Worm (Caenorhabditis elegans) whole organism, L2 larva: ENCODE data around the gene pqn-92.

ENCODE experiments used
- C34F6.9 ChIP-seq: fragments of 150-350 bp; optimal IDR thresholded peaks from 2 replicates; lab custom pipeline; 2014; ENCODE audit warnings: missing biosample characterization, missing genetic modification characterization
- R02D3.7 ChIP-seq: fragments of 150-350 bp; optimal IDR thresholded peaks from 2 replicates; lab custom pipeline; 2014; ENCODE audit warnings: missing biosample characterization, missing genetic modification characterization
- aly-2 ChIP-seq: fragments of 150-350 bp; optimal IDR thresholded peaks from 2 replicates; lab custom pipeline; 2014; ENCODE audit warnings: missing biosample characterization, missing genetic modification characterization
- blmp-1 ChIP-seq: sonication (generic microtip); optimal IDR thresholded peaks from 2 replicates; lab custom pipeline; 2017; ENCODE audit warnings: missing genetic modification characterization, mild to moderate bottlenecking, missing compliant biosample characterization, antibody characterized with exemption, moderate library complexity; ENCODE audit not compliant: insufficient read depth
- ceh-82 ChIP-seq: fragments of 150-350 bp; optimal IDR thresholded peaks from 2 replicates; lab custom pipeline; 2014; ENCODE audit warnings: missing biosample characterization, missing genetic modification characterization
- dmd-4 ChIP-seq: sonication (generic microtip); optimal IDR thresholded peaks from 2 replicates; lab custom pipeline; 2017; ENCODE audit warnings: missing biosample characterization, missing genetic modification characterization
- egl-27 ChIP-seq: sonication (generic microtip); optimal IDR thresholded peaks from 3 replicates; lab custom pipeline; 2017; ENCODE audit warnings: missing biosample characterization, missing genetic modification reagents, missing genetic modification characterization
- elt-1 ChIP-seq: fragments of 150-350 bp; optimal IDR thresholded peaks from 2 replicates; lab custom pipeline; 2014; ENCODE audit warnings: missing biosample characterization, missing genetic modification characterization
- elt-3 ChIP-seq: sonication (generic microtip); optimal IDR thresholded peaks from 2 replicates; lab custom pipeline; 2017; ENCODE audit warnings: missing biosample characterization, missing genetic modification characterization
- fos-1 ChIP-seq: fragments of 150-350 bp; optimal IDR thresholded peaks from 2 replicates; lab custom pipeline; 2014; ENCODE audit warnings: missing biosample characterization, missing genetic modification characterization
- gmeb-1 ChIP-seq: fragments of 150-350 bp; optimal IDR thresholded peaks from 2 replicates; lab custom pipeline; 2014; ENCODE audit warnings: missing biosample characterization, missing genetic modification characterization
- lin-11 ChIP-seq: fragments of 150-350 bp; sonication (generic microtip); optimal IDR thresholded peaks from 2 replicates; lab custom pipeline; 2014; ENCODE audit warnings: missing biosample characterization, missing genetic modification characterization, inconsistent platforms, mixed read lengths
- lin-13 ChIP-seq: fragments of 150-350 bp; optimal IDR thresholded peaks from 2 replicates; lab custom pipeline; 2014; ENCODE audit warnings: missing biosample characterization, missing genetic modification reagents, missing genetic modification characterization
- lin-39 ChIP-seq: fragments of 150-350 bp; optimal IDR thresholded peaks from 2 replicates; lab custom pipeline; 2014; ENCODE audit warnings: missing biosample characterization, missing genetic modification reagents, missing genetic modification characterization
- lsy-2 ChIP-seq, 2 experiments: fragments of 150-350 bp in 1 of 2; sonication (generic microtip) in 1 of 2; optimal IDR thresholded peaks; 2 replicates each; lab custom pipeline; 2014 to 2017; ENCODE audit warnings: missing biosample characterization in 2 of 2, missing genetic modification characterization in 2 of 2
- mbf-1 ChIP-seq: sonication (generic microtip); optimal IDR thresholded peaks from 2 replicates; lab custom pipeline; 2017; ENCODE audit warnings: missing biosample characterization, missing genetic modification characterization
- mdl-1 ChIP-seq, 2 experiments: fragments of 150-350 bp in 1 of 2; sonication (generic microtip) in 1 of 2; optimal IDR thresholded peaks; 2 replicates each; lab custom pipeline; 2017; ENCODE audit warnings: missing biosample characterization in 2 of 2, missing genetic modification characterization in 2 of 2
- nhr-10 ChIP-seq: sonication (generic microtip); optimal IDR thresholded peaks from 2 replicates; lab custom pipeline; 2017; ENCODE audit warnings: missing biosample characterization, missing genetic modification characterization
- nhr-12 ChIP-seq: fragments of 150-350 bp; optimal IDR thresholded peaks from 2 replicates; lab custom pipeline; 2014; ENCODE audit warnings: missing biosample characterization, missing genetic modification characterization
- nhr-129 ChIP-seq: fragments of 150-350 bp; optimal IDR thresholded peaks from 2 replicates; lab custom pipeline; 2014; ENCODE audit warnings: missing biosample characterization, missing genetic modification characterization
- nhr-23 ChIP-seq: fragments of 150-350 bp; optimal IDR thresholded peaks from 2 replicates; lab custom pipeline; 2014; ENCODE audit warnings: missing biosample characterization, missing genetic modification reagents, missing genetic modification characterization
- nhr-25 ChIP-seq: fragments of 150-350 bp; sonication (generic microtip); optimal IDR thresholded peaks from 3 replicates; lab custom pipeline; 2014; ENCODE audit warnings: missing biosample characterization, missing genetic modification characterization
- nhr-6 ChIP-seq: fragments of 150-350 bp; optimal IDR thresholded peaks from 2 replicates; lab custom pipeline; 2014; ENCODE audit warnings: missing biosample characterization, missing genetic modification characterization
- nhr-77 ChIP-seq: fragments of 150-350 bp; optimal IDR thresholded peaks from 2 replicates; lab custom pipeline; 2014; ENCODE audit warnings: missing biosample characterization, missing genetic modification characterization
- peb-1 ChIP-seq: fragments of 150-350 bp; optimal IDR thresholded peaks from 2 replicates; lab custom pipeline; 2014; ENCODE audit warnings: missing biosample characterization, missing genetic modification characterization
- skn-1 ChIP-seq: sonication (generic microtip); optimal IDR thresholded peaks from 2 replicates; lab custom pipeline; 2017; ENCODE audit warnings: missing biosample characterization, missing genetic modification characterization
- sma-9 ChIP-seq, 2 experiments: fragments of 150-350 bp in 1 of 2; sonication (generic microtip) in 1 of 2; optimal IDR thresholded peaks; 2 replicates each; lab custom pipeline; 2014 to 2016; ENCODE audit warnings: missing genetic modification characterization in 2 of 2, mild to moderate bottlenecking in 1 of 2, missing biosample characterization in 1 of 2, missing compliant biosample characterization in 1 of 2, missing genetic modification reagents in 1 of 2, moderate library complexity in 1 of 2
- snpc-4 ChIP-seq: fragments of 150-350 bp; optimal IDR thresholded peaks from 2 replicates; lab custom pipeline; 2014; ENCODE audit warnings: missing biosample characterization, missing genetic modification characterization
- unc-39 ChIP-seq: fragments of 150-350 bp; optimal IDR thresholded peaks from 2 replicates; lab custom pipeline; 2014; ENCODE audit warnings: missing biosample characterization, missing genetic modification characterization
- unc-55 ChIP-seq: fragments of 150-350 bp; sonication (generic microtip); optimal IDR thresholded peaks from 3 replicates; lab custom pipeline; 2014; ENCODE audit warnings: missing biosample characterization, missing genetic modification reagents, missing genetic modification characterization
- unc-62 ChIP-seq: fragments of 150-350 bp; optimal IDR thresholded peaks from 2 replicates; lab custom pipeline; 2014; ENCODE audit warnings: missing biosample characterization, missing genetic modification reagents, missing genetic modification characterization
- ztf-1 ChIP-seq: fragments of 200-800 bp; sonication (Bioruptor generic); conservative IDR thresholded peaks from 2 replicates; pipeline ENCODE4 v1.3.6; 2022; ENCODE audit warnings: missing genetic modification characterization, missing compliant biosample characterization

The pqn-92 gene

DNA sequence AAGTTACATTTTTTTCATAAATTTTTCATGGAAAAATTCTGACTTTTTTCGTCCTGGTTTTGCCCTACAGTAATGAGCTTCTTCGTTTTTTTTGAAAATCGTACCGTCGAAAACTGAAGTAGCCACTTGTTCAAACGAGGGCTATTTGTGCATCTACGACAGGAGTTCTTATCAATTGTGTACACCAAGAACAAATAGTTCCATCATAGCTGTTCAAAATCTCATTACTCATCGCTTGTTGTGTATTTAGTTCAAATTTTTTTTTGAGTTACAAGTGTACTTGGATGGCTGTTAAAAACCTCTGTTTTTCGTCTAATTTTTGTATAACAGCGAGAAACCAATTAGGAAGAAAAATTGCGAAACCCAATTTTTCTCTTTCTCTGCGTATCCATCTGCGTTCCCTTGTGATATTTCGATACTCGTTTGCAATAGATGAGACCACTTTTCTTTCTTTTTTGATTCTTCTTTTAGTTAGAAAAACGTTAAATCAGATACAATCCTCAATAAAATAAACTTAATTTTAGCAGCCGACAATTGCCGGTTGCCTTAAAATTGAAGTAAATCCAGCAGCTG, 2.7 kb upstream of the pqn-92 start:
- peak; percentile 2 for TF ChIP-seq snpc-4 (tag; lab: Kevin White, UChicago)
- TF ChIP-seq blmp-1 (tag; lab: Kevin White, UChicago), result no peak
- TF ChIP-seq nhr-6 (tag; lab: Kevin White, UChicago), result no peak
- no peak for TF ChIP-seq mbf-1
- TF ChIP-seq unc-39 (tag; lab: Kevin White, UChicago), result no peak
- no peak for TF ChIP-seq dmd-4 (tag; lab: Kevin White, UChicago)
- no peak for TF ChIP-seq aly-2 (tag; lab: Kevin White, UChicago)
- no peak for TF ChIP-seq nhr-77 (tag; lab: Kevin White, UChicago)
- peak; percentile 9 for TF ChIP-seq fos-1 (tag; lab: Kevin White, UChicago)
- TF ChIP-seq unc-55 (GFP tag; lab: Kevin White, UChicago), result peak; percentile 46
- no peak for TF ChIP-seq skn-1 (tag; lab: Kevin White, UChicago)

DNA sequence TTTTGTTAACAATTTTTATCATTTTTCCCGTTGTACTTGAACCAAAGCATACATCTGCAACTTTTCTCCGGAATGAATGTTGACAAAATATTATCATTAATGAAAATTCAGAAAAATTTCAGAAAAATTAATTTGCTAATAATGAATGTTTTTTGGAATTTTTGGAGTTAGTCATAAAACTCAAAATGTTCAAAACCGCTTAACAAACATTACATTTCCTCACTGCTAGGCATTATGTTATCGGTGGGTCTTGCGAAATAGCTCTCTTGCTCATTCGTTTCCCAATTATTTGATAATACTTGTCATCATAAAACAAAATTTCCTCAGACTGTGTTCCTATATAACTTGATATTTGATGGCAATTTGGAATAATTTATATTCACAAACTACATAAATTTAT, 5.3 kb downstream of the pqn-92 start, which contains the start of gene Y75B8A.39:
Y75B8A.39 (plus strand) TSS at position 301 of the 400 bp plus-strand sequence.
- TF ChIP-seq elt-3 (tag; lab: Kevin White, UChicago) (no peak), snpc-4 (tag; lab: Kevin White, UChicago) (no peak), peb-1 (tag; lab: Kevin White, UChicago) (no peak), nhr-6 (tag; lab: Kevin White, UChicago) (no peak), fos-1 (tag; lab: Kevin White, UChicago) (no peak), nhr-25 (tag; lab: Kevin White, UChicago) (no peak), lin-13 (GFP tag; lab: Kevin White, UChicago) (no peak), mdl-1 (tag; optimal IDR thresholded peaks at IDR 0.05; lab: Kevin White, UChicago) (no peak), C34F6.9 (tag; lab: Kevin White, UChicago) (no peak), lsy-2 (tag; optimal IDR thresholded peaks at IDR 0.05; lab: Kevin White, UChicago) (no peak), egl-27 (tag; lab: Kevin White, UChicago) (no peak), lin-39 (tag; lab: Kevin White, UChicago) (no peak), blmp-1 (tag; lab: Kevin White, UChicago) (no peak), nhr-12 (no peak), ztf-1 (GFP tag; lab: Robert Waterston, UW) (no peak), aly-2 (tag; lab: Kevin White, UChicago) (no peak), lin-11 (tag; lab: Kevin White, UChicago) (no peak), nhr-129 (tag; lab: Kevin White, UChicago) (no peak)

DNA sequence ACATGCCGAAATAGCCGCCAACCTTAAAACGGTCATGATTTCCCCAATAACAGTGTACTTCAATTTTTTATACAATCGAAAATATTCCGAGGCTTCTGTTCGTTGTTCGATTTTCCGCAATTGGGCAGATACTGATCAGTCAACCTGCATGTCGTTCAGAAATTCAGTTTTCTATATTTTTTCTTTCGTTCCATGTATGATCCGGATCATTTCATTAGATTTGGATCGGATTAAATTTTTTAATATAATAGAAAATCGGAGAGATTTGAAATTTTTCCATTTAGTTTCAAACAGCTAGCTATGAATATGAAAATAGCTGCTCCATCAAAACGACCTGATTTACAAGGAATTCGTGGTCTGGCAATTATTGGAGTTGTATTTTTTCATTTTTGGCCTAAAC, 7.6 kb downstream of the pqn-92 start, which contains the start of gene Y75B8A.37:
Y75B8A.37 (plus strand) TSS at position 301 of the 400 bp plus-strand sequence.
- no peak for TF ChIP-seq lin-11 (tag; lab: Kevin White, UChicago)
- no peak for TF ChIP-seq sma-9 (GFP tag; optimal IDR thresholded peaks at IDR 0.05; lab: Kevin White, UChicago)
- no peak for TF ChIP-seq sma-9 (tag; optimal IDR thresholded peaks at IDR 0.05; lab: Kevin White, UChicago)
- no peak for TF ChIP-seq ceh-82 (tag; lab: Kevin White, UChicago)
- no peak for TF ChIP-seq ztf-1 (GFP tag; lab: Robert Waterston, UW)
- no peak for TF ChIP-seq unc-62 (GFP tag; lab: Kevin White, UChicago)
- TF ChIP-seq mdl-1 (tag; optimal IDR thresholded peaks at IDR 0.05; lab: Kevin White, UChicago), result no peak
- TF ChIP-seq mbf-1, result no peak
- no peak for TF ChIP-seq elt-1 (tag; lab: Kevin White, UChicago)
- TF ChIP-seq aly-2 (tag; lab: Kevin White, UChicago), result no peak
- TF ChIP-seq R02D3.7 (tag; lab: Kevin White, UChicago), result no peak
- no peak for TF ChIP-seq gmeb-1 (tag; lab: Kevin White, UChicago)

DNA sequence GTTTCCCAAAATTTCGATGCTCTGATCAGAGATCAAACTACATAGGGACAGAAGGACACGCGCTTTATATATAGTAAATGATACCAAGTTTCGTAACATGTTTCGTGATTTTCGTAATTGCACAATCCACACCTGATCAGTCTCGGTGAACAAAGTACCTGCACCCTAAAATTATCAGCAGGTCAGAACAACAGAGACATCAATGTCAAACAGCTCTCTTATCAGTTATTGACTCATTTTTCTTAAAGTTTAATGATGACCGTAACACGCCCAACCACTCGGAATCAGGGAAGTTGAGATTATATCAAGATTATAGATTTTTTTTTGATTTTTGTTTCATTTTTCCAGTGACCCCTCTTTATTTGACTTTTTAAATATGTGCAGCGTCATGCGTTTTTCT, 9.9 kb downstream of the pqn-92 start:
- TF ChIP-seq peb-1 (tag; lab: Kevin White, UChicago), result no peak
- no peak for TF ChIP-seq nhr-10 (tag; lab: Kevin White, UChicago)
- TF ChIP-seq sma-9 (GFP tag; optimal IDR thresholded peaks at IDR 0.05; lab: Kevin White, UChicago), result peak; percentile 59
- TF ChIP-seq sma-9 (tag; optimal IDR thresholded peaks at IDR 0.05; lab: Kevin White, UChicago), result no peak
- TF ChIP-seq fos-1 (tag; lab: Kevin White, UChicago), result peak; percentile 99
- no peak for TF ChIP-seq nhr-23
- peak; percentile 26 for TF ChIP-seq skn-1 (tag; lab: Kevin White, UChicago)
